Fruit fly (Drosophila melanogaster) Kc167 (cell line): Measurements from ENCODE around the gene emc.

Experiments used
- Myc ChIP-seq: fragments of >200 bp; optimal IDR thresholded peaks from 2 replicates; lab custom pipeline; 2017; ENCODE audit warnings: missing external identifiers
- Sin3A ChIP-seq: fragments of >200 bp; optimal IDR thresholded peaks from 2 replicates; lab custom pipeline; 2018; ENCODE audit warnings: missing external identifiers
- h ChIP-seq: fragments of >200 bp; optimal IDR thresholded peaks from 3 replicates; lab custom pipeline; 2018; ENCODE audit warnings: missing external identifiers
- insv ChIP-seq: fragments of >200 bp; optimal IDR thresholded peaks from 3 replicates; lab custom pipeline; 2018; ENCODE audit warnings: missing external identifiers
- psq ChIP-seq: fragments of >200 bp; optimal IDR thresholded peaks from 2 replicates; lab custom pipeline; 2017; ENCODE audit warnings: missing external identifiers
- ttk ChIP-seq: sonication (Bioruptor generic); optimal IDR thresholded peaks from 2 replicates; lab custom pipeline; 2017; ENCODE audit warnings: missing external identifiers

Gene emc

DNA sequence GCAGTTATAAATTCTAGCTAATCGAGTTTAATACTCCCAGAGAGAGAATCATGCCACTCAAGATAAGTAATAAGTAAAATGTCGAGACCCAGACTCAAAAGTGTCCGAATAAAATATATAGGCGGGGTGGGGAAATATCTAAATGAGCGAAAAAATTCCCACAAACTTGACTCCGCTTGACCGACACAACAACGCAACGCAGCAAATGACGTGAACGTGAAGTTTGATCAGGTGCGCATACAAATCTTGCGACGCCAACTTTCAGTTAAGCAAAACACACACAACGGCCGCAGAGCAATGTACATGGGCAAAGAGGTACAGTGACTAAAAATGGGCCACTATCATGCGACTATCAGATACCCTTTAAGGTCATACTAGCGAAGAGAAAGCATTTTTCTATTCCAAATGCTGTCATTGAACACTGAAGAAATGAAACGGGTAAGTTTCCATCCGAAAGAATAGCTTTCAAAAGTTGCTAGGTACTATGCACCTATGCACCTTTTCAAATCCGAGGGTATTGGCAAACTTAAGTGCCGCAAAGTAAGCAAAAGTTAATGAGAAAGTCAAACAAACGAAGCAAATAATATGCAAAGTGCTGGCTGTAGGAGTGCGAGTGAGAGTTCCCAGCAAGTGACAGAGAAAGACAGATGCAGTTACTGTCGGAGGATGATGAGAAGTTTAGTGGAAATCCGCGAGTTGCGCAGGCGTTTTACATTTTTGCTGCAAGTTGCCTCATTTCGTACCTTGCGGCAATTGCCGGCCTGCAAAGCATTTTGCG lies 16.5 kb downstream of the emc start:
- TF ChIP-seq h (lab: Kevin White, UChicago) (no peak), Sin3A (lab: Kevin White, UChicago) (no peak), ttk (lab: Kevin White, UChicago) (no peak), psq (lab: Kevin White, UChicago) (no peak), insv (no peak), Myc (lab: Kevin White, UChicago) (no peak)

DNA sequence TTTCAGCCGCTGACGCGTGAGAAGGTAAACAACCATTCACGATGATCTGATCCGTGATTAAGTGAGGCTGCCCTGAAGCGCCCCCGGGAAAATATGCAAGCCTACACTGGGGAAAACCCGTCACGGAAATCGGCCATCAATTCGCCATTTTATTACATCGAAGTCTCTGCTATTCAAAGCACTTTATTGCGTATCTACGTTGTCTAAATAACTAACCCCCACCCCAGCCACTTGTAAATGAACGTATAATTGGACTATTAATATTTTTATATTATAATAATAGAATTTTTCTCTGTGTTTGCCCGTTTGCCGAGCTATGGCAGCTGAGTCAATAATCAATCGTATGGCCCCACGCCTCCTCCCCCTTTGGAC lies 17.1 kb downstream of the emc start:
- no peak for TF ChIP-seq ttk (lab: Kevin White, UChicago)
- TF ChIP-seq insv, result no peak
- no peak for TF ChIP-seq psq (lab: Kevin White, UChicago)
- TF ChIP-seq h (lab: Kevin White, UChicago), result no peak
- no peak for TF ChIP-seq Sin3A (lab: Kevin White, UChicago)
- no peak for TF ChIP-seq Myc (lab: Kevin White, UChicago)

DNA sequence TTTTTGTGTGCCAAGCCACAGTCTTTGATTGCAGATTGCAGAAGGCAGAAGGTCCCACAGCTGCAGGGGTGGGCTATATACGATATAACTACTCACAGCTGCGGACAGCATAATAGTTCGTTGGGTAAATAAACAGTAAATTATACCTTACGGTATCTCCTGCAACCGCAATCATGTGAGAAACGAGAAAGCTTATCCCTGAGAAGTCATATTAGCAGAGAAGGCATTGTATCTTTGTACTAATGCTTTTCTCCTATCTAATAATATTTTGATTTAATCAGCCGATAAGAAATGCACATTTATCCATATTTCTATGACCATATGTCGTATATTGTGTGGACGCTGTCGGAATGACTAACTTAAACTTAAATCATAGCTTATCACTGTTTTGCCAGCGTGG lies 17.7 kb downstream of the emc start:
- no peak for TF ChIP-seq Sin3A (lab: Kevin White, UChicago)
- TF ChIP-seq h (lab: Kevin White, UChicago), result no peak
- TF ChIP-seq insv, result no peak
- no peak for TF ChIP-seq psq (lab: Kevin White, UChicago)
- TF ChIP-seq ttk (lab: Kevin White, UChicago), result no peak
- no peak for TF ChIP-seq Myc (lab: Kevin White, UChicago)

DNA sequence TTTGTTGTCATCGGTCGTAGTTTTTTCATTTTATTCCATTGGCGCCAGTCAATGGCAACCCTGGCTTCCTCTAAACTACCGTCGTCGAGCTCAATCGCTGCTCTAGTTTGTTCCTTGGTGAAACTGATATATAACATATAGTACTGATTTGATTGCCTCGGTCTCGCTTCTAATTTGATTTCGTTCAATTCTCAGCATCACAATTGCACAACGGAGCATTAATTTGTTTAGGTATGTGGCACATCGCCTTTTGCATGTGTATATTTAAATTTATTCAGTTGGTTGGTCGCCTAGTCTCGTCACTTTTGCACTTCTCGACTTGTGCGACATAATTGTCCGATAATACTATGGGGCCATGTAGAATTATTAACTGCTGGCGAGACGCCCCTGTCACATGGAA lies 18.5 kb downstream of the emc start:
- no peak for TF ChIP-seq Sin3A (lab: Kevin White, UChicago)
- no peak for TF ChIP-seq psq (lab: Kevin White, UChicago)
- TF ChIP-seq h (lab: Kevin White, UChicago), result no peak
- no peak for TF ChIP-seq Myc (lab: Kevin White, UChicago)
- TF ChIP-seq ttk (lab: Kevin White, UChicago), result no peak
- no peak for TF ChIP-seq insv

DNA sequence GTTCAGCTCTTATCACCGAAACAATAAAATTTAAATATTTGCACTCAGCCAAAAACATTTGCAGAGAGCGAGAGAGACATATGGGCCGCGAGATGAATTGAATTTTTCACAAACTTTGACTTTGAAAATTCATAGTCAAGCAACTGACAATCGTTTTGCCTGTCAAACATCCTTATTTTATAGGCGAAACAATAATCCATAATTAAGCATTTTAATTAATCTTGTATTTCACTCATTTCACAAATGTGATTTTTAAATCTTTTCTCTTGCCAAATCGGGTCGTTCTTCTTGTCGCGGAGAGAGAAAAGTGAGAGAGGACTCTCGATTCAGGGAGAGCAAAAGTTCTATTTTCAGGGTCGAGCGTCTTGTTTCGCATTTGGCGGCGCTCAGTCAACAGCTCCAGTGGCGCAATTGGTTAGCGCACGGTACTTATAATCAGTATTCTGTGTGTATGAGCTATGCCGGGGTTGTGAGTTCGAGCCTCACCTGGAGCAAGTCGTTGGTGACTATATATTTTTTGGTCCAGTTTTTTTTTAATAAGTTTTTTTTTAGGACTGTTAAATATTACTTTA lies 20.0 kb downstream of the emc start:
- no peak for TF ChIP-seq Sin3A (lab: Kevin White, UChicago)

DNA sequence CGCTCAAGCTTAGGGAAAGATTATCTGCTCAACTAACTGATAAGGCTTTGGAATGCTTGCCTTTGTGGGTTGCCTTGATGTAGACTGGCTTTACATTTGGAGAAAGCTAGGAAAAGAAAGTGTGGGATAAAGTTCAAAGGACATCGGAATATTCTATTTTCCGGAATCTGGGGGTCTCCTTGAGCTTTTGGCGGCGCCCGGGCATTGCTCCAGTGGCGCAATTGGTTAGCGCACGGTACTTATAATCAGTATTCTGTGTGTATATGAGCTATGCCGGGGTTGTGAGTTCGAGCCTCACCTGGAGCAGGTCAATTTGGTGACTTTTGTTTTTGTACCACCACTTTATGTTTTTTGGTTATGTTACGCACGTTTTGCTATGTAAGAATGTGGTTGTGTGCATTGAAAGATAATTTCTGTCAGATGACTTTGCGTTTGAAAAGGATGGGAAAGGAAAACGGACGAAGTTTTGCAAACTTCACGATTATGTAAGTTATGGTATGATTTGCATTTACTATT lies 21.0 kb downstream of the emc start:
- TF ChIP-seq h (lab: Kevin White, UChicago), result no peak
- TF ChIP-seq Sin3A (lab: Kevin White, UChicago), result no peak
- no peak for TF ChIP-seq Myc (lab: Kevin White, UChicago)
- no peak for TF ChIP-seq psq (lab: Kevin White, UChicago)
- no peak for TF ChIP-seq ttk (lab: Kevin White, UChicago)
- TF ChIP-seq insv, result no peak

DNA sequence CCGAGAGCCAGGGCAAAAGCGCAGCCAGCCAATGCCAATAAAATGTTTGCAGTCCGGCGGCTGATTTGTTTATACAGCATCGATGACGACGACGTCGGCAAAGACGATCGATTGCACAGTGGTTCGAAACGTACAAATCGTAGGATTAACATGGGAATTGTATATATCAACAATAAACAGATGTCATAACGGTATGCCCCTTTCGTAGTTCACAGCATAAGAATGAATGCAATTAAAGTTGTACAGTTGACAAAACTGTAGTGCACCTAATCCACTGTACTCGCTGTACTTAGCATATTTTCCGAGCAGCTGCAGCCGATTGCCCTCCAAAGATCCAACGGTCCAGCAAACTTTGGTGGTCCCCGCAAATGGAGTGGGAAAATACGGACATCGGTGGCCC lies 22.2 kb downstream of the emc start:
- TF ChIP-seq psq (lab: Kevin White, UChicago), result no peak
- TF ChIP-seq Sin3A (lab: Kevin White, UChicago), result no peak
- no peak for TF ChIP-seq Myc (lab: Kevin White, UChicago)
- no peak for TF ChIP-seq insv
- TF ChIP-seq h (lab: Kevin White, UChicago), result no peak
- no peak for TF ChIP-seq ttk (lab: Kevin White, UChicago)

DNA sequence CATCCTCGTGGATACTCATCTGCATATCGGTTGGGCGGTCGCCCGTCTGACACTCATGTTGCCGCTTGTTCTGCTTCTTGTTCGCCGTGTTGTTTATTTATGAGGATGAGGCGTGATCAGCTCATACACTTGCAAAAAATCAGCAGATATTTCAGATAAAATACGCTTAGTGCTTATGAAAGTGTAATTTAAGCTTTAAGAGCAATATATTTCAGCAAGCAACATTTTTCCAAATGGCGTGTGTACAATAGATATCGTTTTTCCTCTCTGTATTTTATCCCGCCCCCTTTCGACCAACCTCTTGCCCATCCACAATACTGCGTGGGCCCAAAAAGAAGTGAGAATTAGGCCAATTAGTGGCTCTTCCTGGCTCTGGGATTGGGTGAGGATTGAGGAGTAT lies 23.0 kb downstream of the emc start:
- TF ChIP-seq ttk (lab: Kevin White, UChicago), result no peak
- TF ChIP-seq Sin3A (lab: Kevin White, UChicago), result no peak
- TF ChIP-seq psq (lab: Kevin White, UChicago), result no peak
- no peak for TF ChIP-seq insv
- TF ChIP-seq h (lab: Kevin White, UChicago), result no peak
- no peak for TF ChIP-seq Myc (lab: Kevin White, UChicago)

DNA sequence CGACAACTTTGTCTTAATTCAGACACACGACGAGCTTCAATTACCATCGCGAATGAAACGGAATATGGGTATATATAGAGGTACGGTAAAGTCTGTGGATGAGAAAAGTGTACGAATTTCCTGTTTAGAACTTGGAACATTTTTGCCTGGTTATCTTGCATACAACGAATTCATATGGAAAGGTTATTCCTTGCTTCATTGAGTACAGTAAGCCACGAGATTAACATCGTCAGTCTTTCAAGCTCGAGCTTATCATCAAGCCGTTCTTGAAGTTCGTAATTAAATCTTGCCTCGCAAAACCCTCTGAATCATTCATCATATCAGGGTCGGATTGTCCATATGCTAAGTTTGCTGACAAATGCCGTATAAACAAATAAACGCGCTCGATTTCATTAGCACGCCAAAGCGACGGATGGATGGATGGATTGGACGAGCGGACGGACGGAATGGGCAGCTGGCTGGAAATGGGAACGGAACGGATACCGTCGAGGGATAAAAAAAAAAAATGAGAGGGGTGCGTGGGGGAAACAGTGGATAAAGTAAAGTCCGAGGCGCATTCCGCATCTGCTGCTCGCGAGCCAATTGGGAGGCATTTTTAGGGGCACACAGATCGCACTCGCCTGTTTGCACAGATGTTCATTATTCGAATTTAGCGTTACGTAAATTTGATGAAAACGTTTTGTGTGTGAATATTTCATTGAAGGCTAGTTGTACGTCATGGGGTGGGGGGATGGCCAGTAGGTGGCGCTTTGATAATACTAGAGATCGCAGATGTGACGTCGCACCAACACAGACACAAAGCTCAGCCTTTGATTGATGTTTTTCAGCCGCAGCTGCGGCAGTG lies 25.2 kb downstream of the emc start:
- TF ChIP-seq Myc (lab: Kevin White, UChicago) (no peak), insv (no peak), psq (lab: Kevin White, UChicago) (no peak), h (lab: Kevin White, UChicago) (no peak), ttk (lab: Kevin White, UChicago) (no peak), Sin3A (lab: Kevin White, UChicago) (no peak)

DNA sequence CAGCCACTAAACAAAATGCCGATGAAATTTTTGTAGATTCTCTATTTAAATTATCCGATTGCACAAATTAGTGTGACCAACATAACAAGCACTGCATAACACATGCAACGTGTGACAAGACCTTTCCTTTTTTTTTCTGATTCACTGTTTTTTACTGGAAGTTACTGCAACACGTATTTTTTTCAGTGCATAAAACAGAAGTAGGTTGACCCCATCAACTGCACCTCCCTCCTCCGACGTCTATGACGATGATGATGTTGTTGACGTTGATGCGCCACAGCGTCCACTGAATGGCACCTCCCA lies 25.8 kb downstream of the emc start:
- no peak for TF ChIP-seq h (lab: Kevin White, UChicago)
- no peak for TF ChIP-seq Myc (lab: Kevin White, UChicago)
- TF ChIP-seq insv, result no peak
- no peak for TF ChIP-seq Sin3A (lab: Kevin White, UChicago)
- TF ChIP-seq psq (lab: Kevin White, UChicago), result no peak
- TF ChIP-seq ttk (lab: Kevin White, UChicago), result no peak

DNA sequence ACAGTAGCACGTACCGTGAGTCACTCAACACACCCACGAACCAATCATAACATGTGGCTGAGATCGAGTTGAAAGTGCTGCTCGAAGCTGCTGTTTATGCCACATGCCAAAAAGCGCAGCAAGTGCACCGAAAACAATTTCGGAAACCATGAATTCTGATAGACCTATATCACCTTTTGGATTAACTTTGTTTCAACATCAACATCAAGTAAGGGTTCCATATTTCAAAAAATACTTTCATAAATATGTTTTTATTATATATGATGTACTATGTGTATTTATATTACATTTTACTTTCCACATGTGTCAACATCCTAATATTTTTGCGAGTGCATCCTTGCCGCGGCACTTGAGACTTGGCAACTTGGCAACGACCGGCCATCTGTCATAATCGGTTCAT lies 27.0 kb downstream of the emc start:
- no peak for TF ChIP-seq Sin3A (lab: Kevin White, UChicago)
- no peak for TF ChIP-seq psq (lab: Kevin White, UChicago)
- no peak for TF ChIP-seq h (lab: Kevin White, UChicago)
- TF ChIP-seq insv, result no peak
- TF ChIP-seq Myc (lab: Kevin White, UChicago), result no peak
- no peak for TF ChIP-seq ttk (lab: Kevin White, UChicago)
